Worm (Caenorhabditis elegans) whole organism, early embryonic: ENCODE measurements around the gene Y32B12B.1.

ENCODE experiments used
- B0310.2 ChIP-seq: sonication (generic microtip); optimal IDR thresholded peaks from 2 replicates; lab custom pipeline; 2016; ENCODE audit warnings: mild to moderate bottlenecking, missing genetic modification characterization, missing compliant biosample characterization
- F13C5.2 ChIP-seq: sonication (generic microtip); optimal IDR thresholded peaks from 2 replicates; lab custom pipeline; 2017; ENCODE audit warnings: mild to moderate bottlenecking, missing genetic modification characterization, inconsistent platforms, missing compliant biosample characterization
- aly-1 ChIP-seq: sonication (generic microtip); optimal IDR thresholded peaks from 2 replicates; lab custom pipeline; 2016; ENCODE audit warnings: missing genetic modification characterization, missing compliant biosample characterization
- ama-1 ChIP-seq: fragments of 150-350 bp; optimal IDR thresholded peaks from 2 replicates; lab custom pipeline; 2014
- ceh-13 ChIP-seq: fragments of 200-800 bp; sonication (Bioruptor generic); optimal IDR thresholded peaks from 2 replicates; lab custom pipeline; 2018; ENCODE audit warnings: mild to moderate bottlenecking, missing genetic modification characterization, missing compliant biosample characterization
- ceh-36 ChIP-seq: sonication (generic microtip); optimal IDR thresholded peaks from 2 replicates; lab custom pipeline; 2016; ENCODE audit warnings: missing genetic modification characterization, inconsistent platforms, missing compliant biosample characterization
- ets-7 ChIP-seq: sonication (generic microtip); optimal IDR thresholded peaks from 2 replicates; lab custom pipeline; 2016; ENCODE audit warnings: missing genotype, missing genetic modification characterization, missing compliant biosample characterization
- flt-1 ChIP-seq: fragments of 200-800 bp; sonication (Bioruptor generic); IDR thresholded peaks from 2 replicates; pipeline ENCODE4 v1.3.6; 2022; ENCODE audit warnings: missing genetic modification characterization, missing compliant biosample characterization
- hmbx-1 ChIP-seq: sonication (generic microtip); optimal IDR thresholded peaks from 2 replicates; lab custom pipeline; 2016; ENCODE audit warnings: mild to moderate bottlenecking, missing genetic modification characterization, missing compliant biosample characterization
- hmg-4 ChIP-seq: fragments of 200-800 bp; sonication (Bioruptor generic); optimal IDR thresholded peaks from 2 replicates; lab custom pipeline; 2018; ENCODE audit warnings: mild to moderate bottlenecking, missing genetic modification characterization, missing compliant biosample characterization
- hnd-1 ChIP-seq: sonication (generic microtip); optimal IDR thresholded peaks from 2 replicates; lab custom pipeline; 2016; ENCODE audit warnings: missing genetic modification characterization, missing compliant biosample characterization
- pes-1 ChIP-seq: fragments of 200-800 bp; sonication (Bioruptor generic); IDR thresholded peaks from 2 replicates; pipeline ENCODE4 v1.3.6; 2022; ENCODE audit warnings: missing genetic modification reagents, missing genetic modification characterization, missing compliant biosample characterization
- scrt-1 ChIP-seq: fragments of 200-800 bp; sonication (Bioruptor generic); IDR thresholded peaks from 2 replicates; pipeline ENCODE4 v1.3.6; 2022; ENCODE audit warnings: missing genetic modification characterization, missing compliant biosample characterization
- sea-1 ChIP-seq: fragments of 200-800 bp; sonication (Bioruptor generic); conservative IDR thresholded peaks from 2 replicates; pipeline ENCODE4 v1.3.6; 2022; ENCODE audit warnings: missing genetic modification characterization, missing compliant biosample characterization
- tbx-11 ChIP-seq: fragments of 200-800 bp; sonication (Bioruptor generic); IDR thresholded peaks from 2 replicates; pipeline ENCODE4 v1.3.6; 2022; ENCODE audit warnings: missing genetic modification characterization, missing compliant biosample characterization
- tbx-37 ChIP-seq: fragments of 200-800 bp; sonication (Bioruptor generic); conservative IDR thresholded peaks from 2 replicates; pipeline ENCODE4 v1.3.6; 2022; ENCODE audit warnings: missing genetic modification reagents, missing genetic modification characterization, missing compliant biosample characterization
- tra-4 ChIP-seq: sonication (generic microtip); optimal IDR thresholded peaks from 2 replicates; lab custom pipeline; 2017; ENCODE audit warnings: missing genetic modification characterization, missing compliant biosample characterization

Y32B12B.1 gene

ce11 chrV:16582973-16583372, 46.2 kb downstream of the Y32B12B.1 start, which contains the start of gene str-150:
TSS of gene str-150 (plus strand) at chrV:16583273.
- TF ChIP-seq hnd-1 (tag; lab: Kevin White, UChicago) (no peak), aly-1 (tag; lab: Kevin White, UChicago) (no peak), ceh-13 (GFP tag; lab: Kevin White, UChicago) (no peak), hmg-4 (GFP tag; lab: Kevin White, UChicago) (no peak), B0310.2 (tag; lab: Kevin White, UChicago) (no peak), tbx-11 (GFP tag; lab: Robert Waterston, UW) (no peak), scrt-1 (GFP tag; lab: Robert Waterston, UW) (no peak), pes-1 (GFP tag; lab: Robert Waterston, UW) (no peak), F13C5.2 (no peak), sea-1 (GFP tag; lab: Robert Waterston, UW) (no peak), ceh-36 (tag; lab: Kevin White, UChicago) (no peak), flt-1 (no peak), tbx-37 (no peak), ets-7 (no peak), tra-4 (tag; lab: Kevin White, UChicago) (no peak), ama-1 (lab: Kevin White, UChicago) (no peak), hmbx-1 (no peak)
